Fruit fly (Drosophila melanogaster) whole organism, embryonic: Measurements from ENCODE around the gene Ns4.

Experiments
- Abd-B ChIP-seq: fragments of 200-800 bp; sonication (Bioruptor generic); optimal IDR thresholded peaks from 2 replicates; lab custom pipeline; 2018; ENCODE audit warnings: missing biosample characterization, mild to moderate bottlenecking, missing genetic modification characterization, moderate library complexity
- Antp ChIP-seq: fragments of 200-800 bp; sonication (Bioruptor generic); optimal IDR thresholded peaks from 3 replicates; lab custom pipeline; 2016; ENCODE audit warnings: missing biosample characterization, missing genetic modification characterization
- Asciz ChIP-seq: fragments of 200-800 bp; sonication (Bioruptor generic); optimal IDR thresholded peaks from 2 replicates; lab custom pipeline; 2017; ENCODE audit warnings: missing biosample characterization, mild to moderate bottlenecking, missing genetic modification characterization, missing genetic modification reagents
- CG10267 ChIP-seq: fragments of 200-800 bp; sonication (Bioruptor generic); optimal IDR thresholded peaks from 2 replicates; lab custom pipeline; 2018; ENCODE audit warnings: missing biosample characterization, mild to moderate bottlenecking, missing genetic modification characterization, moderate library complexity
- CG10274 ChIP-seq: fragments of 200-800 bp; sonication (Bioruptor generic); optimal IDR thresholded peaks from 3 replicates; lab custom pipeline; 2017; ENCODE audit warnings: missing biosample characterization, mild to moderate bottlenecking, missing genetic modification characterization
- CG11247 ChIP-seq: fragments of 200-800 bp; sonication (Bioruptor generic); IDR thresholded peaks from 2 replicates; pipeline ENCODE4 v1.3.6; 2022; ENCODE audit warnings: missing biosample characterization, missing genetic modification characterization
- CG12071 ChIP-seq: fragments of 200-800 bp; sonication (Bioruptor generic); optimal IDR thresholded peaks from 3 replicates; lab custom pipeline; 2018; ENCODE audit warnings: missing biosample characterization, mild to moderate bottlenecking, missing genetic modification characterization
- CG12236 ChIP-seq: fragments of 200-800 bp; sonication (Bioruptor generic); optimal IDR thresholded peaks from 2 replicates; lab custom pipeline; 2016; ENCODE audit warnings: missing biosample characterization, missing genetic modification characterization
- CG12942 ChIP-seq: fragments of 200-800 bp; sonication (Bioruptor generic); optimal IDR thresholded peaks from 3 replicates; lab custom pipeline; 2016; ENCODE audit warnings: missing biosample characterization, missing genetic modification characterization
- CG13123 ChIP-seq: fragments of 200-800 bp; sonication (Bioruptor generic); optimal IDR thresholded peaks from 2 replicates; lab custom pipeline; 2016; ENCODE audit warnings: missing biosample characterization, missing genetic modification characterization
- CG14441 ChIP-seq: fragments of 200-800 bp; sonication (Bioruptor generic); IDR thresholded peaks from 2 replicates; pipeline ENCODE4 v1.3.6; 2022; ENCODE audit warnings: missing biosample characterization, missing genetic modification characterization
- CG15011 ChIP-seq: fragments of 200-800 bp; sonication (Bioruptor generic); optimal IDR thresholded peaks from 3 replicates; lab custom pipeline; 2018; ENCODE audit warnings: missing biosample characterization, mild to moderate bottlenecking, missing genetic modification characterization
- CG16779 ChIP-seq: fragments of 200-800 bp; sonication (Bioruptor generic); IDR thresholded peaks from 2 replicates; pipeline ENCODE4 v1.3.6; 2022; ENCODE audit warnings: missing biosample characterization, missing genetic modification characterization
- CG16863 ChIP-seq: fragments of 200-800 bp; sonication (Bioruptor generic); optimal IDR thresholded peaks from 3 replicates; lab custom pipeline; 2016; ENCODE audit warnings: missing biosample characterization, missing genetic modification characterization
- CG33557 ChIP-seq: fragments of 200-800 bp; sonication (Bioruptor generic); optimal IDR thresholded peaks from 2 replicates; lab custom pipeline; 2019; ENCODE audit warnings: missing biosample characterization, mild to moderate bottlenecking, missing genetic modification characterization, moderate library complexity
- CG5245 ChIP-seq: fragments of 200-800 bp; sonication (Bioruptor generic); optimal IDR thresholded peaks from 3 replicates; lab custom pipeline; 2016; ENCODE audit warnings: missing biosample characterization, missing genetic modification characterization
- CG6765 ChIP-seq: fragments of 200-800 bp; sonication (Bioruptor generic); optimal IDR thresholded peaks from 3 replicates; lab custom pipeline; 2017; ENCODE audit warnings: missing biosample characterization, mild to moderate bottlenecking, missing genetic modification characterization
- CG6854 ChIP-seq: fragments of 200-800 bp; sonication (Bioruptor generic); optimal IDR thresholded peaks from 3 replicates; lab custom pipeline; 2017; ENCODE audit warnings: missing biosample characterization, mild to moderate bottlenecking, missing genetic modification characterization
- CG7928 ChIP-seq: fragments of 200-800 bp; sonication (Bioruptor generic); optimal IDR thresholded peaks from 2 replicates; lab custom pipeline; 2017; ENCODE audit warnings: missing biosample characterization, mild to moderate bottlenecking, missing genetic modification characterization
- CG8089 ChIP-seq: fragments of 200-800 bp; sonication (Bioruptor generic); optimal IDR thresholded peaks from 3 replicates; lab custom pipeline; 2016; ENCODE audit warnings: missing biosample characterization, missing genetic modification characterization
- Dip2 ChIP-seq: fragments of 200-800 bp; sonication (Bioruptor generic); IDR thresholded peaks from 2 replicates; pipeline ENCODE4 v1.3.6; 2022; ENCODE audit warnings: missing biosample characterization, missing genetic modification characterization
- Dll ChIP-seq: fragments of 200-800 bp; sonication (Bioruptor generic); IDR thresholded peaks from 4 replicates; pipeline ENCODE4 v1.3.6; 2022; ENCODE audit warnings: missing biosample characterization, missing genetic modification characterization; ENCODE audit not compliant: partially characterized antibody
- ERR ChIP-seq: fragments of 200-800 bp; sonication (Bioruptor generic); optimal IDR thresholded peaks from 2 replicates; lab custom pipeline; 2016; ENCODE audit warnings: missing biosample characterization, missing genetic modification characterization
- HmgD ChIP-seq: fragments of 200-800 bp; sonication (Bioruptor generic); optimal IDR thresholded peaks from 3 replicates; lab custom pipeline; 2016; ENCODE audit warnings: missing biosample characterization, missing genetic modification characterization
- Max ChIP-seq: fragments of 200-800 bp; sonication (Bioruptor generic); optimal IDR thresholded peaks from 2 replicates; lab custom pipeline; 2016; ENCODE audit warnings: missing biosample characterization, mild to moderate bottlenecking, missing genetic modification characterization
- Mrtf ChIP-seq: fragments of 200-800 bp; sonication (Bioruptor generic); IDR thresholded peaks from 3 replicates; pipeline ENCODE4 v1.3.6; 2022; ENCODE audit warnings: missing biosample characterization, missing genetic modification characterization
- Neu2 ChIP-seq: fragments of 200-800 bp; sonication (Bioruptor generic); optimal IDR thresholded peaks from 3 replicates; lab custom pipeline; 2016; ENCODE audit warnings: missing biosample characterization, missing genetic modification characterization, borderline replicate concordance
- Nf-YA ChIP-seq: fragments of 200-800 bp; sonication (Bioruptor generic); IDR thresholded peaks from 2 replicates; pipeline ENCODE4 v1.3.6; 2022; ENCODE audit warnings: missing biosample characterization, missing genetic modification characterization
- Nf-YC ChIP-seq: fragments of 200-800 bp; optimal IDR thresholded peaks from 3 replicates; lab custom pipeline; 2019; ENCODE audit warnings: missing biosample characterization, mild to moderate bottlenecking, missing genetic modification characterization, moderate library complexity
- Poxn ChIP-seq: fragments of 200-800 bp; sonication (Bioruptor generic); IDR thresholded peaks from 2 replicates; pipeline ENCODE4 v1.3.6; 2022; ENCODE audit warnings: missing biosample characterization, missing genetic modification characterization
- Scr ChIP-seq: fragments of 200-800 bp; sonication (Bioruptor generic); IDR thresholded peaks from 2 replicates; pipeline ENCODE4 v1.3.6; 2022; ENCODE audit warnings: missing biosample characterization, missing genetic modification characterization; ENCODE audit not compliant: partially characterized antibody
- Sox102F ChIP-seq: fragments of 200-800 bp; sonication (Bioruptor generic); optimal IDR thresholded peaks from 2 replicates; lab custom pipeline; 2018; ENCODE audit warnings: missing biosample characterization, mild to moderate bottlenecking, missing genetic modification characterization, moderate library complexity
- Ssrp ChIP-seq: fragments of 200-800 bp; sonication (Bioruptor generic); optimal IDR thresholded peaks from 2 replicates; lab custom pipeline; 2018; ENCODE audit warnings: missing biosample characterization, mild to moderate bottlenecking, missing genetic modification characterization, moderate library complexity
- TFAM ChIP-seq: fragments of 200-800 bp; sonication (Bioruptor generic); optimal IDR thresholded peaks from 2 replicates; lab custom pipeline; 2017; ENCODE audit warnings: missing biosample characterization, missing genetic modification characterization, inconsistent platforms
- esg ChIP-seq: fragments of 200-800 bp; sonication (Bioruptor generic); conservative IDR thresholded peaks from 2 replicates; pipeline ENCODE4 v1.3.6; 2022; ENCODE audit warnings: missing biosample characterization, missing genetic modification characterization
- gce ChIP-seq: fragments of 200-800 bp; sonication (Bioruptor generic); IDR thresholded peaks from 3 replicates; pipeline ENCODE4 v1.3.6; 2022; ENCODE audit warnings: missing biosample characterization, missing genetic modification characterization
- gcm ChIP-seq: fragments of 200-800 bp; sonication (Bioruptor generic); optimal IDR thresholded peaks from 2 replicates; lab custom pipeline; 2019; ENCODE audit warnings: missing biosample characterization, mild to moderate bottlenecking, missing genetic modification characterization, moderate library complexity
- gro ChIP-seq: fragments of 200-800 bp; sonication (Bioruptor generic); optimal IDR thresholded peaks from 2 replicates; lab custom pipeline; 2016; ENCODE audit warnings: missing biosample characterization, missing genetic modification characterization
- ind ChIP-seq: fragments of 200-800 bp; sonication (Bioruptor generic); optimal IDR thresholded peaks from 3 replicates; lab custom pipeline; 2016; ENCODE audit warnings: missing biosample characterization, missing genetic modification characterization
- kni ChIP-seq: fragments of 200-800 bp; sonication (Bioruptor generic); optimal IDR thresholded peaks from 3 replicates; lab custom pipeline; 2017; ENCODE audit warnings: mild to moderate bottlenecking, missing biosample characterization, missing genetic modification reagents, missing genetic modification characterization
- knrl ChIP-seq: fragments of 200-800 bp; sonication (Bioruptor generic); IDR thresholded peaks from 3 replicates; pipeline ENCODE4 v1.3.6; 2022; ENCODE audit warnings: missing biosample characterization, missing genetic modification characterization; ENCODE audit not compliant: partially characterized antibody
- lab ChIP-seq: fragments of 200-800 bp; sonication (Bioruptor generic); optimal IDR thresholded peaks from 3 replicates; lab custom pipeline; 2017; ENCODE audit warnings: missing biosample characterization, missing genetic modification characterization, mild to moderate bottlenecking, moderate library complexity, missing genetic modification reagents
- nom ChIP-seq: fragments of 200-800 bp; sonication (Bioruptor generic); optimal IDR thresholded peaks from 2 replicates; lab custom pipeline; 2017; ENCODE audit warnings: missing biosample characterization, missing genetic modification characterization, mild to moderate bottlenecking, moderate library complexity, missing genetic modification reagents
- peb ChIP-seq: fragments of 200-800 bp; sonication (Bioruptor generic); IDR thresholded peaks from 2 replicates; pipeline ENCODE4 v1.3.6; 2022; ENCODE audit warnings: missing biosample characterization, missing genetic modification characterization
- pita ChIP-seq: fragments of 200-800 bp; sonication (Bioruptor generic); optimal IDR thresholded peaks from 2 replicates; lab custom pipeline; 2017; ENCODE audit warnings: missing biosample characterization, mild to moderate bottlenecking, missing genetic modification characterization
- sima ChIP-seq: fragments of 200-800 bp; sonication (Bioruptor generic); optimal IDR thresholded peaks from 2 replicates; lab custom pipeline; 2016; ENCODE audit warnings: missing biosample characterization, missing genetic modification characterization
- sqz ChIP-seq: fragments of 200-800 bp; sonication (Bioruptor generic); optimal IDR thresholded peaks from 3 replicates; lab custom pipeline; 2018; ENCODE audit warnings: missing biosample characterization, mild to moderate bottlenecking, missing genetic modification characterization
- tgo ChIP-seq: fragments of 200-800 bp; sonication (Bioruptor generic); IDR thresholded peaks from 3 replicates; pipeline ENCODE4 v1.3.6; 2022; ENCODE audit warnings: missing biosample characterization, missing genetic modification characterization
- wek ChIP-seq: fragments of 200-800 bp; sonication (Bioruptor generic); optimal IDR thresholded peaks from 3 replicates; lab custom pipeline; 2018; ENCODE audit warnings: missing biosample characterization, mild to moderate bottlenecking, missing genetic modification characterization, moderate library complexity
- zf30C ChIP-seq: fragments of 200-800 bp; sonication (Bioruptor generic); optimal IDR thresholded peaks from 3 replicates; lab custom pipeline; 2018; ENCODE audit warnings: missing biosample characterization, mild to moderate bottlenecking, missing genetic modification characterization

Ns4 gene

dm6 chr2L:20787271-20787791 lies 35.1 kb downstream of the Ns4 start, which contains the start of gene Pomp (continued):
- TF ChIP-seq CG6765 (peak; percentile 79), Asciz (GFP tag; lab: Kevin White, UChicago) (peak; percentile 86), CG13123 (GFP tag; lab: Kevin White, UChicago) (peak; percentile 70), Antp (GFP tag; lab: Kevin White, UChicago) (peak; percentile 63), gcm (GFP tag; lab: Kevin White, UChicago) (peak; percentile 86), gro (GFP tag; lab: Kevin White, UChicago) (peak; percentile 68), nom (no peak), CG10267 (tag; lab: Kevin White, UChicago) (peak; percentile 86), esg (GFP tag; lab: Robert Waterston, UW) (peak; percentile 88), CG12942 (GFP tag; lab: Kevin White, UChicago) (peak; percentile 73), pita (GFP tag; lab: Kevin White, UChicago) (peak; percentile 95), CG6854 (GFP tag; lab: Kevin White, UChicago) (peak; percentile 67), wek (GFP tag; lab: Kevin White, UChicago) (peak; percentile 56), Nf-YC (tag; lab: Kevin White, UChicago) (peak; percentile 53), Poxn (GFP tag; lab: Robert Waterston, UW) (no peak), Neu2 (GFP tag; lab: Kevin White, UChicago) (peak; percentile 2), TFAM (peak; percentile 41), CG16779 (GFP tag; lab: Robert Waterston, UW) (peak; percentile 72), zf30C (GFP tag; lab: Kevin White, UChicago) (peak; percentile 0), Max (GFP tag; lab: Kevin White, UChicago) (peak; percentile 83), lab (GFP tag; lab: Kevin White, UChicago) (peak; percentile 93), CG15011 (GFP tag; lab: Kevin White, UChicago) (peak; percentile 80), CG12071 (GFP tag; lab: Kevin White, UChicago) (peak; percentile 86), CG10274 (GFP tag; lab: Kevin White, UChicago) (peak; percentile 97), CG12236 (no peak), Sox102F (GFP tag; lab: Kevin White, UChicago) (peak; percentile 84), CG5245 (GFP tag; lab: Kevin White, UChicago) (peak; percentile 86), CG14441 (GFP tag; lab: Robert Waterston, UW) (peak; percentile 91), sima (no peak), Mrtf (GFP tag; lab: Robert Waterston, UW) (peak; percentile 69; the same call in 2 of the 3 replicates), CG33557 (GFP tag; lab: Kevin White, UChicago) (no peak), Dip2 (GFP tag; lab: Robert Waterston, UW) (peak; percentile 37; the same call in 1 of the 2 replicates), CG11247 (GFP tag; lab: Robert Waterston, UW) (peak; percentile 89), tgo (GFP tag; lab: Robert Waterston, UW) (peak; percentile 90), Abd-B (peak; percentile 85), HmgD (GFP tag; lab: Kevin White, UChicago) (peak; percentile 57), Nf-YA (peak; percentile 84), kni (GFP tag; lab: Kevin White, UChicago) (no peak), CG7928 (GFP tag; lab: Kevin White, UChicago) (peak; percentile 41), knrl (peak; percentile 64; the same call in 2 of the 3 replicates), sqz (peak; percentile 37), ERR (GFP tag; lab: Kevin White, UChicago) (peak; percentile 25), ind (GFP tag; lab: Kevin White, UChicago) (peak; percentile 91), peb (peak; percentile 79), Dll (GFP tag; lab: Robert Waterston, UW) (peak; percentile 70; the same call in 3 of the 4 replicates), Ssrp (peak; percentile 66), CG8089 (peak; percentile 0), gce (GFP tag; lab: Robert Waterston, UW) (peak; percentile 83), Scr (peak; percentile 62), CG16863 (GFP tag; lab: Kevin White, UChicago) (peak; percentile 97)
